Worm (Caenorhabditis elegans) whole organism, dauer: ENCODE results near the gene odc-1.

Experiments
- unc-62 ChIP-seq: sonication (generic microtip); optimal IDR thresholded peaks from 2 replicates; lab custom pipeline; 2017; ENCODE audit warnings: missing biosample characterization, missing genetic modification reagents, missing genetic modification characterization

Gene odc-1

DNA sequence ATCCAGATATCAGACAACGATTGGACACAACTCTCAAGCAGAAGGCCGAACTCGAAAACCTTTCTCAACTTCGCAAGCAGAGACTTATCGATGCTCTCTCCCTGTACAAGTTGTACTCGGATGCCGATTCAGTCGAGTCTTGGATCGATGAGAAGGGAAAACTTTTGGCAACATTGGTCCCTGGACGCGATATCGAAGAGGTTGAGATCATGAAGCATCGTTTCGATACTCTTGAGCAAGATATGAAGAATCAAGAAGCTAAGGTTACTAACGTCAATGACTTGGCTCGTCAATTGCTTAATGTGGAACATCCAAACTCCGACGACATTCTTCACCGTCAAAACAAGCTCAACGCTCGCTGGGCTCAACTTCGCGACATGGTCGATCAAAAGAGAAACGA lies 15.0 kb downstream of the odc-1 start:
- no peak for TF ChIP-seq unc-62

ce11 chrV:6882452-6882939 lies 17.5 kb downstream of the odc-1 start:
- TF ChIP-seq unc-62, result no peak

DNA sequence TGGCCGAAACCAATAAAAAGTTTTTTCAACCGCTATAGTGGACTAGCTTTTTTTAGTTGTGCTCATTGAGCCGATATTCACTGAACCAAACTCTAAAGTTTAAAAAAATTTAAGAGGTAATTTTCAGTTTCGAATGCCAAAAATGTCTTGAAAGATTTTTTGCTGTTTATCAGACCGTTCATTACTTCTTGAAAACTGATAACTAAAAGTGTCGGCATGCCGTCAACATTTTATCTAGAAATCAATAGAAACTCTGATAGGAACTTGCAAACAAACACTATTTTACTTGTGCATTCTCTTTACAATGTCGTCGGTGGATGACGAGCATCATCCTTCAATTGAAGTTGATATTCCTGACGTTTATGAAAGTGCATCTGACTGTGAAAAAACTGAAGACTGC lies 18.3 kb downstream of the odc-1 start:
- no peak for TF ChIP-seq unc-62

ce11 chrV:6881038-6881437 lies 19.0 kb downstream of the odc-1 start, which contains the start of gene unc-70:
Gene unc-70, plus strand, starts transcription at chrV:6881338.
- TF ChIP-seq unc-62, result no peak

DNA sequence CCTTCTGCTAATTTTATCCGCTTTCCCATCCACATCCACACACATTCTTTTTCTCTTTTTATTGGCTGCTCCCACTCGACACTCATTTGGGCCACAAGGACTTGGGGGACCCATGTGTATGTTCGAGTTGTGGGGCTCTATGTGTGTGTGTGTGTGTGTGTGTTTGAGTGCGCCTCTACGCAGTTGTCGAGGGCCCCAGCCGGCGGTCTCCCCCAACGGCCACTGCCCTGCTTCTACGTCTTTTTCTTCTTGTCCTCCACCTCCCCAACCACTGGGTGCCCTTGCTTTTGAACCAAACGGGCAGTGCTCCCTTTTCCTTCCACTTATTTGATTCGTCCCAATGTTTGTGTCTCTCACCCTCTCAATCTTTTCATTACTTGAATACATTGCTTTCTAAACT lies 19.4 kb downstream of the odc-1 start:
- no peak for TF ChIP-seq unc-62

ce11 chrV:6879490-6879889 lies 20.5 kb downstream of the odc-1 start:
- TF ChIP-seq unc-62, result no peak

DNA sequence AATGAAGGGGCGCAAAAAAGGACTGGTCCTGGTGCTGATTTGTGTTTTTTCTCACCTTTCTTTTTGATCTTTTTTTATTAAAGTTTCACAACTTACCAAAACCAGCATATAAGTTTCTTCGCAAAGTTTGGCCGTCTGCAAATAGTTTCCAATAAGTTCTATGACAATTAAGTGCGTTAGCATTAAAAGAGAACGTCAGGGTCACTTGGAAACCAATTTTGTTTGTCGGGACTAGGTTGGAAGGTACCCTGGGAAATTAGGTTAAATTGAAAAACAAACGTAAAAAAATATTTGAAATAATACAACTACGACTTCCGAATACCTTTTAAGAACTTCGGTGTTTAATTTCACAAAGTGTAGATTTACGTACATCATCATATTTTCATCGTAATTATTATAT lies 21.5 kb downstream of the odc-1 start:
- TF ChIP-seq unc-62, result no peak

DNA sequence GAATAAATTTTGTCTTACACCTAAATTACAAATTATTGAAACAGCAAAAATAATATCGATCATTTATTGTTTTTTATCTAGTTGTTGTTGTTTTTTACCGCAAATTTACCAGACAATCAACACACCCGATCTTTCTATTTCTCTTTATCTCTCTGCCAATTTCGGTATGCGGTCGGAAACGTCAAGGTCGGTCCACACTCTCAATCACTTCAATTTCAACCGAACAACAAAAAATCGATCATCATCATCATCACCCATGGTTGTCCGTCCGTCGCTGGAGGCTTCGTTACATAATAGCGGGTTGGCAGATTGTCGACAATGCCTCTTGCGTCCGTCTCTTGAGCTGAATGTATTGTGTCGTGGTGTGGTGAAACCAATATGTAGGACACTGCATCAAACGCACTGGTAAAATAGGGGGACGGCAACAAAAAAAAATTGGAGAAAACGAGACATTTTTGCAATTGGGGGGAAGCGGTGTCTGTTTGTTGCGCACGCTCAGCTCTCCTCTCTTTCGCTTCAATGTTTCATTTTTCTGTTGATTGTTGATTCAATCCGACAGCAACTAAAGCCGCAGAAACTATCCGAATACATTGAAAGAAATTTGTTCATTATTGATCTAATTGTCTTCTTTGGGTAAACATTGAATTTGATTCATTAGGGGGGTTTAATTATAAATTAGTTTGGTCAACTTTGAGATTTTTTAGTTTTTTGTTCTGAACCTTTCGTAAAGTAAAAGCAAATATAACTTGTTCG lies 23.1 kb downstream of the odc-1 start:
- TF ChIP-seq unc-62, result no peak

- no peak for TF ChIP-seq unc-62
Observed at ce11 chrV:6875795-6876194, 24.2 kb downstream of the odc-1 start.

- no peak for TF ChIP-seq unc-62
Observed at ce11 chrV:6874735-6875134, 25.3 kb downstream of the odc-1 start.

- no peak for TF ChIP-seq unc-62
Observed at ce11 chrV:6870004-6870403, 30.0 kb downstream of the odc-1 start, which contains the start of gene frpr-18. Gene frpr-18, plus strand, starts transcription at chrV:6870304.

- TF ChIP-seq unc-62, result no peak
Observed at ce11 chrV:6854711-6855110, 45.3 kb downstream of the odc-1 start, which contains the start of gene gpa-10. Gene gpa-10, minus strand, starts transcription at chrV:6854811.
